Fruit fly (Drosophila melanogaster) ovary, adult (tissue): ENCODE measurements around the gene bip1.

ENCODE experiments used
- CG17801 ChIP-seq: fragments of 200-800 bp; optimal IDR thresholded peaks from 2 replicates; lab custom pipeline; 2019; ENCODE audit warnings: missing biosample characterization, mild to moderate bottlenecking, missing genetic modification characterization, moderate library complexity; ENCODE audit not compliant: partially characterized antibody

Gene bip1

DNA sequence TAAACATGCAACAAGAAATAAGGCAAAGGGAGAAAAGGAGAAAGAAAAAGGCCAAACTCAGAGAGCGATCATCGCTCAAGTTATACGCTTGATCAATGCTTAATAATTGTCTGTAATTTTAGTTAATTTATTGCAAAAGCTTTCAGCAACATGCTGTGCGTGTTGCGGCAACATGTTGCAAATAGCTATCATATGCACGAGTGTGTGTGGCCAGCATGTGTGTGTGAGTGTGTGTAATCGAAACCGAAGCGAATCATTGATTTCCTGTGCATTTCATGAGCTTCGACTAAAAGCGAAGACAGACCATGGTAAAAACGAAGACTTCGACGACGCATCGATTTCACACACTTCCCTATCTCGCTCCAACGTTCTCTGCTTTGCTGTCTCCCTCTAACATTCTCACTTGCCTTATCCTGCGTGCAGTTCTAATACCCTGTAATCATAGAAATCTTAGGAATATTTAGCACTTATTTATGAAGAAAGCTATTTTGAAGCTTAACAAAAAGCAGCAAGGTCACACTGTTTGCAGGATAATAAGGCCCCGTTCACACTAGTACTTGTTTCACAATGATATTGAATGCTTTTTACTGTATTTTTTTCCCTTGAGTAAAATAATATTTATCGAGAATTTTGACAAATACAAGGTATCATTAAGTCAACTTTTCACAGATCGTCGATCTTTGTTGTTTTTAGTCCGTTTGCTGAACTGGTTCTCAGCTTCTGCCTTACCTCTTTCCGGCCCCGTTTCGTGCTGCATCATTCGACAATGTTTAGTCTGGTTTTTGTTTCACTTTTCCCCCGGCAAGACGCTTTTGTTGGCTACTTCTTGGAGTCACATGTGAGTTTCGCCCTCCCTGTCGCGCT is 45.3 kb downstream of the bip1 start:
- TF ChIP-seq CG17801 (GFP tag; lab: Kevin White, UChicago) = no peak

DNA sequence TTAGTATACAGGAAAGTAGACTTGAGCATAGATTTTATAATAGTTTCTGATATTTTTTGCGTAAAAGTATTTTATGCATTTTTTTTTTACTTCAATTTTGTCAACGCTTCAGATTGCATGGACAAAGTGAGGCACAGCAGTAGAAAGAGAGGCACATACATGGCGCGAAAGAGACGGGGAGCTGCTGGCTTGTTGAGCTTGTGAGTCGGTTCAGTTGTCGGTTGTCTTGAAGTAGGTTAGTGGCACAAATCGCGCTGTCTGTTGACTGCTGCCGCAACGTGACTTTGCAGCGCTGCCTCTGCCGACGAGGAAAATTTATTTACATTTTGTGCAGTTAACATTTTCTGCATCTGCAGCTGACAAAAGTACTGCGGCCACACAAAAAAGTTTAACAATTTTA is 52.7 kb downstream of the bip1 start:
- no peak for TF ChIP-seq CG17801 (GFP tag; lab: Kevin White, UChicago)
